Worm (Caenorhabditis elegans) whole organism, early embryonic: ENCODE results near the gene kreg-1.

ENCODE experiments used
- aly-1 ChIP-seq: sonication (generic microtip); optimal IDR thresholded peaks from 2 replicates; lab custom pipeline; 2016; ENCODE audit warnings: missing genetic modification characterization, missing compliant biosample characterization
- ceh-36 ChIP-seq: sonication (generic microtip); optimal IDR thresholded peaks from 2 replicates; lab custom pipeline; 2016; ENCODE audit warnings: missing genetic modification characterization, inconsistent platforms, missing compliant biosample characterization
- flt-1 ChIP-seq: fragments of 200-800 bp; sonication (Bioruptor generic); IDR thresholded peaks from 2 replicates; pipeline ENCODE4 v1.3.6; 2022; ENCODE audit warnings: missing genetic modification characterization, missing compliant biosample characterization

DNA sequence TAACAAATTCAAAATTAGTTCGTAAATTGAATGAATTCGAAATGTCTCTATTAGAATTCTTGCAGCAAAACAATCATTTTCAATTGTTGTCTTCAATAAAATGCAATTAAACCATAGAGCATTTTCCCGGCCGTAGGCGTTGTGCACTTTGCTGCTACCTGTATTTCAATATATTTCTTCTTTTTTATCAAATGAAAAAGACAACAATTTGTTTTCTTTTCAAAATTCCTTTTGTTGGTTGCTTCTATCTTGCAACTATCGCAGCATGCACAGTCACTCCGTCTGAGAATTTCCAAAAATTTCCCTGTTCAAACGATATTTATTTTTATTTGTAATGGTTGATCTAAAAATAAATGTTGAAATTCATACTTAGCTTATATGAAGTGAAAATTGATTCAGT, 34.4 kb upstream of the kreg-1 start:
- TF ChIP-seq aly-1 (tag; lab: Kevin White, UChicago) (no peak), flt-1 (no peak), ceh-36 (no peak)
